Worm (Caenorhabditis elegans): ENCODE results near the gene hipr-1.

DNA sequence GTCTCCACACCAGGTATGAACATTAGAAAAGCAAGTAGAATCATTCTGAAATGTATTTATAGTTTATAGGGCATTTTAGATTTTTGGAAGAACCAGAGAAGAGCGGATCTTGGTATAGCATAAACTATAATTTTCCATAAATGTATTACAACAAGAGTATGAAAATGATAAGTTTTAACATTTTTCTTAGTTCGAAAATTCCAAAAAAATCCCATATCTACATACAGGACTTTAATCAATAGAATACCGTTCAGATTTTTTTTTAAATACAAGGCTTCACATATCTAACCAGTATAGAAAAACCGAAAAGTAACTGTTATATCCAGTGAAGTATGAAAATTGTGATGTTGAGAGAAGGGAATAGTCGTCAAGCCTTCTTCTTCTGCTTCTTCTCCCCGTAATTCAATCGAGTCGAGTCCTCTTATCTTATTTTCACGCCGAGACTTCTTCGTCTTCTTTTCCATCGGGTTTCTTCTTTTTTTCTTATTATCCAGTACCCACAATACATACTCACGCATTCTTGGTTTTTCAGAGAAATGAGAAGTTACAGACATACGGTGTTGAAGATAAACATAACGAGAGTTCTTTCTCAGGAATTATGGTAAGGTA, 23.9 kb downstream of the hipr-1 start, which contains the start of gene ZK370.6:
- TF ChIP-seq ztf-29 (GFP tag; IDR thresholded peaks at IDR 0.05) (no peak), T22C8.4 (GFP tag; IDR thresholded peaks at IDR 0.05) (no peak), ztf-23 (GFP tag; IDR thresholded peaks at IDR 0.05) (no peak)
